Worm (Caenorhabditis elegans): ENCODE measurements around the gene pqn-68.

ce11 chrV:12974047-12974446 lies 21.6 kb downstream of the pqn-68 start:
- TF ChIP-seq mep-1 (tag; optimal IDR thresholded peaks at IDR 0.05) = no peak
- TF ChIP-seq mls-2 (tag; optimal IDR thresholded peaks at IDR 0.05) = no peak
- no peak for TF ChIP-seq nhr-237 (tag; optimal IDR thresholded peaks at IDR 0.05)
- no peak for TF ChIP-seq nhr-12 (tag; optimal IDR thresholded peaks at IDR 0.05)
- no peak for TF ChIP-seq unc-62 (GFP tag; optimal IDR thresholded peaks at IDR 0.05)
- TF ChIP-seq elt-1 (tag; optimal IDR thresholded peaks at IDR 0.05; ENCODE audit: borderline replicate concordance, insufficient read depth) = no peak
- no peak for TF ChIP-seq elt-3 (tag; optimal IDR thresholded peaks at IDR 0.05)
- no peak for TF ChIP-seq sem-2 (GFP tag; optimal IDR thresholded peaks at IDR 0.05)
- no peak for TF ChIP-seq nhr-28 (tag; optimal IDR thresholded peaks at IDR 0.05)
- no peak for TF ChIP-seq pha-4 (tag; optimal IDR thresholded peaks at IDR 0.05)
